Worm (Caenorhabditis elegans): Measurements from ENCODE around the gene miga-1.
A peak's percentile ranks its signal among the peaks of the same experiment; 100 is the strongest.

Gene miga-1

ce11 chrV:12400677-12401236 lies at the start of gene miga-1, which contains the start of gene K01D12.20:
miga-1 (minus strand) TSS chrV:12400859.
K01D12.20 (minus strand) TSS chrV:12400814.
- no peak for TF ChIP-seq ceh-36 (tag; optimal IDR thresholded peaks at IDR 0.05)

DNA sequence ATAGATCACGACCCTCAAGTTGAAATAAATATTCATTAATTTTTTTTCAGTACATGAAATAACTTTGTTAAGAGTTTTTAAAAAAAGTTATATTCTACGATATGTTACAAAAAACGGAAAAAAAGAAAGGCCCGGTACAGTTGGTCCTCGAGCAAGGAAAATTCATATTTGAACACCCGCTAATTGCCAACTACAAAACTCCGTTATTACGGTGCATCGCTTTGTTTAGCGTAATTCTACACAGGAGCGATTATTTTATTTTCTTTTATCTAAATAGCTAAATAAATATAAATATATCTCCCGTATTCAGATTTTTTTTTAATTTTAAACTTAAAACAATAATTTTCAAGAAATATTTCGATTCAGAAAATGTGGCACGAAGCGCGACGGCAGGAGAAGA lies 49.8 kb upstream of the miga-1 start, which contains the start of gene F28C1.1:
Gene F28C1.1, plus strand, starts transcription at position 365 of the 400 bp plus-strand sequence.
- TF ChIP-seq F13C5.2 (tag; optimal IDR thresholded peaks at IDR 0.05): peak; percentile 17
- TF ChIP-seq hnd-1 (tag; optimal IDR thresholded peaks at IDR 0.05): no peak

DNA sequence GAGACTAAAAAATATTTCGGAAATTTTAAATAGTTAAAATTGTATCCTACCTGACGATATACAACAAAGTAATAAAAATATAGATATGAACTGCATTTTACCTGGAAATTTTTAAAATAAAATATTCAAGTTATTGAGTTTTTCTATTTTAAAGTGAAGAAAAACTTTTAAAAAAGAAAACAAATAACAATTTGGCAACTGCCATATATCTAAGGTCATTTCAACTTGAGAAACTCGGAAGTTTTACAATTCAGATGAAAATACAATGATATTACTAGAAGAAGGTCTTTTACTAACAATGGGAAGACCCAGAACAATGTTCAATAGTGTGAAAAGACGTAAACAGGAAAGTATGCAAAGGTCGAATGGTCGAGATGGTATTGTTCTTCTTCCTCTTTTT lies 49.2 kb upstream of the miga-1 start, which contains the start of gene C54D10.10:
Gene C54D10.10, minus strand, starts transcription at position 101 of the 400 bp plus-strand sequence.
- TF ChIP-seq hnd-1 (tag; optimal IDR thresholded peaks at IDR 0.05) (no peak), tbx-11 (GFP tag; IDR thresholded peaks at IDR 0.05) (no peak), F13C5.2 (tag; optimal IDR thresholded peaks at IDR 0.05) (no peak), scrt-1 (GFP tag; IDR thresholded peaks at IDR 0.05) (no peak), B0310.2 (tag; optimal IDR thresholded peaks at IDR 0.05) (no peak), hmg-4 (GFP tag; optimal IDR thresholded peaks at IDR 0.05) (no peak), ets-7 (tag; optimal IDR thresholded peaks at IDR 0.05) (no peak), tra-4 (tag; optimal IDR thresholded peaks at IDR 0.05) (no peak), flt-1 (GFP tag; IDR thresholded peaks at IDR 0.05) (no peak), ceh-13 (GFP tag; optimal IDR thresholded peaks at IDR 0.05) (no peak), tbx-37 (GFP tag; conservative IDR thresholded peaks at IDR 0.05) (no peak), pes-1 (GFP tag; IDR thresholded peaks at IDR 0.05) (no peak), ama-1 (optimal IDR thresholded peaks at IDR 0.05) (no peak), aly-1 (tag; optimal IDR thresholded peaks at IDR 0.05) (no peak), sea-1 (GFP tag; conservative IDR thresholded peaks at IDR 0.05) (no peak), hmbx-1 (tag; optimal IDR thresholded peaks at IDR 0.05) (no peak), ceh-36 (tag; optimal IDR thresholded peaks at IDR 0.05) (no peak)

DNA sequence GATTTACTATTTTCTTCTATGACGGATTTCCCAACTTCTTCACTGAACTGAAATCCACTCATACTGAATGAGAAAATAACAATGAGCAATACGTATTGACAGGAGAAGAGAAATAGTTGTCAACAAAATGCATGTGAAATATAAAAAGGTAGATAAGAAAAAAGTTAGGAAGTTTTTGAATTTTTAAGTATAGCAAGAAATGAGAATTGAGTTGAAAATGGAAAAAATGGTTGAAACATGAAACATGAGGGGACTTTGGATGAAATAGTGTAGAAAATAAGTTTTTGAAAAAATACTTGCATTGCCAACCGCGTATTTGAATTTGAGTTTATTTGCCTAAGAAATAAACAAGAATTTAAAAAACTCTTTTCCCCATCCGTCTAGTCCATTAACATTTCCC lies 46.2 kb upstream of the miga-1 start, which contains the start of the genes pals-38 and C54D10.9:
Gene pals-38, minus strand, starts transcription at position 101 of the 400 bp plus-strand sequence.
Gene C54D10.9, plus strand, starts transcription at position 259 of the 400 bp plus-strand sequence.
- TF ChIP-seq B0310.2 (tag; optimal IDR thresholded peaks at IDR 0.05): no peak
- TF ChIP-seq tbx-37 (GFP tag; conservative IDR thresholded peaks at IDR 0.05): no peak
- TF ChIP-seq aly-1 (tag; optimal IDR thresholded peaks at IDR 0.05): no peak
- TF ChIP-seq ceh-13 (GFP tag; optimal IDR thresholded peaks at IDR 0.05): no peak
- TF ChIP-seq flt-1 (GFP tag; IDR thresholded peaks at IDR 0.05): no peak
- no peak for TF ChIP-seq pes-1 (GFP tag; IDR thresholded peaks at IDR 0.05)
- TF ChIP-seq hmg-4 (GFP tag; optimal IDR thresholded peaks at IDR 0.05): no peak
- TF ChIP-seq ceh-36 (tag; optimal IDR thresholded peaks at IDR 0.05): no peak
- no peak for TF ChIP-seq sea-1 (GFP tag; conservative IDR thresholded peaks at IDR 0.05)
- TF ChIP-seq hmbx-1 (tag; optimal IDR thresholded peaks at IDR 0.05): no peak
- no peak for TF ChIP-seq F13C5.2 (tag; optimal IDR thresholded peaks at IDR 0.05)
- no peak for TF ChIP-seq hnd-1 (tag; optimal IDR thresholded peaks at IDR 0.05)
- TF ChIP-seq ets-7 (tag; optimal IDR thresholded peaks at IDR 0.05): no peak
- no peak for TF ChIP-seq ama-1 (optimal IDR thresholded peaks at IDR 0.05)
- TF ChIP-seq tra-4 (tag; optimal IDR thresholded peaks at IDR 0.05): no peak
- TF ChIP-seq tbx-11 (GFP tag; IDR thresholded peaks at IDR 0.05): no peak
- no peak for TF ChIP-seq scrt-1 (GFP tag; IDR thresholded peaks at IDR 0.05)

DNA sequence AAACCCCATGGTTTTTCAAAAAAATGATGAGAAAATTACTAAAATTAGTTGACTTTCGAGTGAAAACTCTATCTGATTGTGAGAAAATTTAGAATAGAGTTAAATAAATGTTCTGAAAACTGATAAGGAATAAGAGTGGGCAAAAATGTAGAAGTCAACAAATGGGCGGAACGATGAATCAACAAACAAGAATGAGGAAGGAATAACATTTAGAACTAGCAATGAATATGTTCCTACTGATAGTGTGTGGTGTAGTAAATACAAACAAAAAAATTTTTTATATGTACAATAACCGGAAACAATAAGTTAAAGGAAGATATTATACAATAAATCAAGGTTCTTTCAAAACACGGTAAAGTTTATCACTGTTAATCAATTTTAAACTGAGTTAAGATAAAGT lies 43.1 kb upstream of the miga-1 start, which contains the start of gene pals-39:
Gene pals-39, minus strand, starts transcription at position 101 of the 400 bp plus-strand sequence.
- TF ChIP-seq hmbx-1 (tag; optimal IDR thresholded peaks at IDR 0.05): no peak
- TF ChIP-seq ama-1 (optimal IDR thresholded peaks at IDR 0.05): no peak
- no peak for TF ChIP-seq B0310.2 (tag; optimal IDR thresholded peaks at IDR 0.05)
- no peak for TF ChIP-seq tbx-11 (GFP tag; IDR thresholded peaks at IDR 0.05)
- no peak for TF ChIP-seq scrt-1 (GFP tag; IDR thresholded peaks at IDR 0.05)
- no peak for TF ChIP-seq aly-1 (tag; optimal IDR thresholded peaks at IDR 0.05)
- TF ChIP-seq ceh-13 (GFP tag; optimal IDR thresholded peaks at IDR 0.05): no peak
- no peak for TF ChIP-seq ceh-36 (tag; optimal IDR thresholded peaks at IDR 0.05)
- no peak for TF ChIP-seq tra-4 (tag; optimal IDR thresholded peaks at IDR 0.05)
- TF ChIP-seq sea-1 (GFP tag; conservative IDR thresholded peaks at IDR 0.05): no peak
- TF ChIP-seq ets-7 (tag; optimal IDR thresholded peaks at IDR 0.05): no peak

DNA sequence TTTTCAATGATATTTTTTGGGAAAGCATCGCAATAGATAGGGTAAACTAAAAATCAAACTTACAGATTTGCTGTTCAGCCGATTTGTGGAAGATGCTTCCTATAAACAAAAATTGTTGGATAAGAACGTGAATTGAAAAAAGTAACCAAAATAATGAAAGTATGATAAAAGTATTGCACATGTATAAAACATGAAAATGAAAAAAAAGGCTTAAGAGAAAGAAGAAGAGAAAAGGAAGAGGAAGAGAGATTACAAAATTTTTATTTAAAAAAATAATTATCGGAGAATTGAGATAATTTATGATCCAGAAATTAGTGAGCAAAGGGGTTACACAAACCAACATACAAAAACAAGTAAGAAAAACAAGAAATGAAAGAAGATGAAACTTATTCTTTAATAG lies 40.8 kb upstream of the miga-1 start, which contains the start of gene pals-37:
Gene pals-37, minus strand, starts transcription at position 101 of the 400 bp plus-strand sequence.
- TF ChIP-seq ceh-13 (GFP tag; optimal IDR thresholded peaks at IDR 0.05) (no peak), tbx-11 (GFP tag; IDR thresholded peaks at IDR 0.05) (no peak), tbx-37 (GFP tag; conservative IDR thresholded peaks at IDR 0.05) (no peak), ets-7 (tag; optimal IDR thresholded peaks at IDR 0.05) (no peak), ceh-36 (tag; optimal IDR thresholded peaks at IDR 0.05) (no peak), tra-4 (tag; optimal IDR thresholded peaks at IDR 0.05) (no peak), aly-1 (tag; optimal IDR thresholded peaks at IDR 0.05) (no peak), sea-1 (GFP tag; conservative IDR thresholded peaks at IDR 0.05) (no peak), hmbx-1 (tag; optimal IDR thresholded peaks at IDR 0.05) (no peak), F13C5.2 (tag; optimal IDR thresholded peaks at IDR 0.05) (no peak), flt-1 (GFP tag; IDR thresholded peaks at IDR 0.05) (no peak), pes-1 (GFP tag; IDR thresholded peaks at IDR 0.05) (no peak), ama-1 (optimal IDR thresholded peaks at IDR 0.05) (no peak), B0310.2 (tag; optimal IDR thresholded peaks at IDR 0.05) (no peak), scrt-1 (GFP tag; IDR thresholded peaks at IDR 0.05) (no peak), hmg-4 (GFP tag; optimal IDR thresholded peaks at IDR 0.05) (no peak), hnd-1 (tag; optimal IDR thresholded peaks at IDR 0.05) (no peak)

ce11 chrV:12433717-12434116 lies 33.1 kb upstream of the miga-1 start, which contains the start of gene srh-25:
srh-25 (minus strand) TSS chrV:12433817.
- TF ChIP-seq ceh-13 (GFP tag; optimal IDR thresholded peaks at IDR 0.05): no peak
- no peak for TF ChIP-seq tra-4 (tag; optimal IDR thresholded peaks at IDR 0.05)
- no peak for TF ChIP-seq B0310.2 (tag; optimal IDR thresholded peaks at IDR 0.05)
- no peak for TF ChIP-seq F13C5.2 (tag; optimal IDR thresholded peaks at IDR 0.05)
- no peak for TF ChIP-seq tbx-37 (GFP tag; conservative IDR thresholded peaks at IDR 0.05)
- TF ChIP-seq aly-1 (tag; optimal IDR thresholded peaks at IDR 0.05): no peak
- TF ChIP-seq hmg-4 (GFP tag; optimal IDR thresholded peaks at IDR 0.05): no peak
- TF ChIP-seq sea-1 (GFP tag; conservative IDR thresholded peaks at IDR 0.05): no peak
- TF ChIP-seq ama-1 (optimal IDR thresholded peaks at IDR 0.05): no peak
- no peak for TF ChIP-seq tbx-11 (GFP tag; IDR thresholded peaks at IDR 0.05)
- no peak for TF ChIP-seq hnd-1 (tag; optimal IDR thresholded peaks at IDR 0.05)
- no peak for TF ChIP-seq ceh-36 (tag; optimal IDR thresholded peaks at IDR 0.05)
- TF ChIP-seq hmbx-1 (tag; optimal IDR thresholded peaks at IDR 0.05): no peak
- no peak for TF ChIP-seq pes-1 (GFP tag; IDR thresholded peaks at IDR 0.05)
- TF ChIP-seq ets-7 (tag; optimal IDR thresholded peaks at IDR 0.05): no peak
- no peak for TF ChIP-seq scrt-1 (GFP tag; IDR thresholded peaks at IDR 0.05)

All from whole organism, early embryonic.